Fruit fly (Drosophila melanogaster) whole organism, embryonic: ENCODE measurements around the gene dmrt93B.
A peak's percentile ranks its signal among the peaks of the same experiment; 100 is the strongest.

Experiments used
- ATbp ChIP-seq: fragments of 200-800 bp; sonication (Bioruptor generic); optimal IDR thresholded peaks from 2 replicates; lab custom pipeline; 2017; ENCODE audit warnings: missing biosample characterization, mild to moderate bottlenecking, missing genetic modification characterization, missing genetic modification reagents
- Atf6 ChIP-seq: fragments of 200-800 bp; sonication (Bioruptor generic); IDR thresholded peaks from 2 replicates; pipeline ENCODE4 v1.3.6; 2022; ENCODE audit warnings: missing biosample characterization, missing genetic modification characterization
- Awh ChIP-seq: fragments of 200-800 bp; sonication (Bioruptor generic); IDR thresholded peaks from 2 replicates; pipeline ENCODE4, ENCODE4 v1.3.6; 2022; ENCODE audit warnings: missing biosample characterization, missing genetic modification characterization
- B-H1 ChIP-seq: fragments of 200-800 bp; sonication (Bioruptor generic); IDR thresholded peaks from 3 replicates; pipeline ENCODE4 v1.3.6; 2022; ENCODE audit warnings: missing biosample characterization, missing genetic modification characterization
- Bteb2 ChIP-seq: fragments of 200-800 bp; sonication (Bioruptor generic); optimal IDR thresholded peaks from 2 replicates; lab custom pipeline; 2016; ENCODE audit warnings: missing biosample characterization, missing genetic modification characterization
- CG10366 ChIP-seq: fragments of 200-800 bp; sonication (Bioruptor generic); IDR thresholded peaks from 2 replicates; pipeline ENCODE4 v1.3.6; 2022; ENCODE audit warnings: missing biosample characterization, missing genetic modification characterization
- CG11723 ChIP-seq: fragments of 200-800 bp; sonication (Bioruptor generic); optimal IDR thresholded peaks from 2 replicates; lab custom pipeline; 2017; ENCODE audit warnings: missing biosample characterization, mild to moderate bottlenecking, missing genetic modification characterization
- CG14667 ChIP-seq: fragments of 200-800 bp; sonication (Bioruptor generic); IDR thresholded peaks from 2 replicates; pipeline ENCODE4 v1.3.6; 2022; ENCODE audit warnings: missing biosample characterization, missing genetic modification characterization
- CG16815 ChIP-seq: fragments of 200-800 bp; sonication (Bioruptor generic); optimal IDR thresholded peaks from 3 replicates; lab custom pipeline; 2017; ENCODE audit warnings: missing biosample characterization, mild to moderate bottlenecking, missing genetic modification characterization
- CG16863 ChIP-seq: fragments of 200-800 bp; sonication (Bioruptor generic); optimal IDR thresholded peaks from 3 replicates; lab custom pipeline; 2016; ENCODE audit warnings: missing biosample characterization, missing genetic modification characterization
- CG18011 ChIP-seq: fragments of 200-800 bp; sonication (Bioruptor generic); optimal IDR thresholded peaks from 2 replicates; lab custom pipeline; 2017; ENCODE audit warnings: missing biosample characterization, missing genetic modification characterization, mild to moderate bottlenecking, moderate library complexity, missing genotype
- CG2116 ChIP-seq: fragments of 200-800 bp; sonication (Bioruptor generic); optimal IDR thresholded peaks from 3 replicates; lab custom pipeline; 2018; ENCODE audit warnings: missing biosample characterization, mild to moderate bottlenecking, missing genetic modification characterization
- CG2120 ChIP-seq: fragments of 200-800 bp; sonication (Bioruptor generic); optimal IDR thresholded peaks from 3 replicates; lab custom pipeline; 2016; ENCODE audit warnings: missing biosample characterization, missing genetic modification characterization
- CG32772 ChIP-seq: fragments of 200-800 bp; sonication (Bioruptor generic); IDR thresholded peaks from 2 replicates; pipeline ENCODE4 v1.3.6; 2022; ENCODE audit warnings: missing biosample characterization, missing genetic modification characterization
- CG4707 ChIP-seq: fragments of 200-800 bp; sonication (Bioruptor generic); optimal IDR thresholded peaks from 2 replicates; lab custom pipeline; 2018; ENCODE audit warnings: missing biosample characterization, mild to moderate bottlenecking, missing genetic modification characterization, moderate library complexity
- CG5953 ChIP-seq: fragments of 200-800 bp; sonication (Bioruptor generic); IDR thresholded peaks from 2 replicates; pipeline ENCODE4 v1.3.6; 2022; ENCODE audit warnings: missing biosample characterization, missing genetic modification characterization
- CG8359 ChIP-seq: fragments of 200-800 bp; sonication (Bioruptor generic); optimal IDR thresholded peaks from 2 replicates; lab custom pipeline; 2017; ENCODE audit warnings: missing biosample characterization, mild to moderate bottlenecking, missing genetic modification characterization, borderline replicate concordance
- CrebB ChIP-seq: fragments of 200-800 bp; sonication (Bioruptor generic); optimal IDR thresholded peaks from 3 replicates; lab custom pipeline; 2018; ENCODE audit warnings: missing biosample characterization, mild to moderate bottlenecking, missing genetic modification characterization
- Elba2 ChIP-seq: fragments of 200-800 bp; sonication (Bioruptor generic); optimal IDR thresholded peaks from 3 replicates; lab custom pipeline; 2016; ENCODE audit warnings: missing biosample characterization, missing genetic modification characterization
- Ets97D ChIP-seq: fragments of 200-800 bp; sonication (Bioruptor generic); optimal IDR thresholded peaks from 3 replicates; lab custom pipeline; 2016; ENCODE audit warnings: missing biosample characterization, missing genetic modification characterization
- GATAe ChIP-seq: fragments of 200-800 bp; sonication (Bioruptor generic); conservative IDR thresholded peaks from 2 replicates; pipeline ENCODE4 v1.3.6; 2022; ENCODE audit warnings: missing biosample characterization, missing genetic modification characterization
- HHEX ChIP-seq: fragments of 200-800 bp; sonication (Bioruptor generic); optimal IDR thresholded peaks from 3 replicates; lab custom pipeline; 2017; ENCODE audit warnings: missing biosample characterization, mild to moderate bottlenecking, missing genetic modification characterization, missing genetic modification reagents
- HLHmδ ChIP-seq: fragments of 200-800 bp; sonication (Bioruptor generic); optimal IDR thresholded peaks from 2 replicates; lab custom pipeline; 2018; ENCODE audit warnings: missing biosample characterization, mild to moderate bottlenecking, missing genetic modification characterization, moderate library complexity
- Nf-YB ChIP-seq: fragments of 200-800 bp; sonication (Bioruptor generic); optimal IDR thresholded peaks from 3 replicates; lab custom pipeline; 2019; ENCODE audit warnings: missing biosample characterization, mild to moderate bottlenecking, missing genetic modification characterization, moderate library complexity
- Oaz ChIP-seq: fragments of 200-800 bp; sonication (Bioruptor generic); IDR thresholded peaks from 2 replicates; pipeline ENCODE4 v1.3.6; 2022; ENCODE audit warnings: missing biosample characterization, missing genetic modification characterization
- Sox102F ChIP-seq: fragments of 200-800 bp; sonication (Bioruptor generic); optimal IDR thresholded peaks from 2 replicates; lab custom pipeline; 2018; ENCODE audit warnings: missing biosample characterization, mild to moderate bottlenecking, missing genetic modification characterization, moderate library complexity
- amos ChIP-seq: fragments of 200-800 bp; sonication (Bioruptor generic); IDR thresholded peaks from 2 replicates; pipeline ENCODE4 v1.3.6; 2022; ENCODE audit warnings: missing biosample characterization, missing genetic modification characterization; ENCODE audit not compliant: partially characterized antibody
- chinmo ChIP-seq: fragments of 200-800 bp; sonication (Bioruptor generic); IDR thresholded peaks from 4 replicates; pipeline ENCODE4 v1.3.6; 2022; ENCODE audit warnings: missing biosample characterization, missing genetic modification characterization; ENCODE audit not compliant: partially characterized antibody
- emc ChIP-seq: fragments of 200-800 bp; sonication (Bioruptor generic); optimal IDR thresholded peaks from 2 replicates; lab custom pipeline; 2016; ENCODE audit warnings: missing biosample characterization, missing genetic modification characterization
- grn ChIP-seq: fragments of 200-800 bp; sonication (Bioruptor generic); optimal IDR thresholded peaks from 3 replicates; lab custom pipeline; 2017; ENCODE audit warnings: missing biosample characterization, missing genetic modification characterization
- kah ChIP-seq: fragments of 200-800 bp; sonication (Bioruptor generic); optimal IDR thresholded peaks from 2 replicates; lab custom pipeline; 2018; ENCODE audit warnings: missing biosample characterization, mild to moderate bottlenecking, missing genetic modification characterization
- klu ChIP-seq: fragments of 200-800 bp; sonication (Bioruptor generic); IDR thresholded peaks from 2 replicates; pipeline ENCODE4 v1.3.6; 2022; ENCODE audit warnings: missing biosample characterization, missing genetic modification characterization
- kni ChIP-seq: fragments of 200-800 bp; sonication (Bioruptor generic); optimal IDR thresholded peaks from 3 replicates; lab custom pipeline; 2017; ENCODE audit warnings: mild to moderate bottlenecking, missing biosample characterization, missing genetic modification reagents, missing genetic modification characterization
- oc ChIP-seq: fragments of 200-800 bp; sonication (Bioruptor generic); optimal IDR thresholded peaks from 2 replicates; lab custom pipeline; 2018; ENCODE audit warnings: missing biosample characterization, mild to moderate bottlenecking, missing genetic modification characterization, moderate library complexity
- onecut ChIP-seq: fragments of 200-800 bp; sonication (Bioruptor generic); IDR thresholded peaks from 2 replicates; pipeline ENCODE4 v1.3.6; 2022; ENCODE audit warnings: missing biosample characterization, missing genetic modification characterization
- scrt ChIP-seq: fragments of 200-800 bp; sonication (Bioruptor generic); optimal IDR thresholded peaks from 2 replicates; lab custom pipeline; 2018; ENCODE audit warnings: missing biosample characterization, mild to moderate bottlenecking, missing genetic modification characterization, moderate library complexity
- slp2 ChIP-seq: fragments of 200-800 bp; sonication (Bioruptor generic); optimal IDR thresholded peaks from 2 replicates; lab custom pipeline; 2016; ENCODE audit warnings: missing biosample characterization, missing genetic modification characterization
- ttk ChIP-seq: fragments of 200-800 bp; sonication (Bioruptor generic); IDR thresholded peaks from 2 replicates; pipeline ENCODE4 v2.1.2; 2022; ENCODE audit warnings: missing biosample characterization, missing genetic modification characterization

Gene dmrt93B

DNA sequence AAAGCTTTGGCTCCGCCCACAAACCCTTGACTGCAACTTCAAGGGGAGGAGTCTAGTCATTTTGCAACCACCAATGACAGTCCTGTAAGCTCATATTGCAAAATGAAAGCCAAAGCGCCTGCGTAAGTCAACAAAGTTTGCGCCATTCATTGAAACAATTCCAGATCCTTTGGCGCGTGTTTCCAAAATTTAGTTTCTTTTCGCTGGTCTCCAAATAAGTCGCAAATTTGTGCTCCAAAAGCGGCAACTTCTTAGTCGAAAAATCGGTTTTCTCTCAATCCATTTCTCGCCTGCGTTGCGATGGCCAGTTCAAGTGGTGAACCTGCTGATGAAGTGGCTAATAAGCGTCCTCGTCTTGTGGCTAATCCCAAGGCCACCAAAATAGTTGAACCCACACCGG lies at the start of gene dmrt93B:
Gene dmrt93B, plus strand, starts transcription at position 301 of the 400 bp plus-strand sequence.
- TF ChIP-seq ttk (GFP tag; lab: Robert Waterston, UW) (no peak), Nf-YB (GFP tag; lab: Kevin White, UChicago) (peak; percentile 7)

dm6 chr3R:21025508-21025907 lies 48.3 kb upstream of the dmrt93B start:
- TF ChIP-seq CG2120 (GFP tag; lab: Kevin White, UChicago): no peak
- peak; percentile 17 for TF ChIP-seq grn (GFP tag; lab: Kevin White, UChicago)
- no peak for TF ChIP-seq Ets97D (GFP tag; lab: Kevin White, UChicago)
- TF ChIP-seq Sox102F: peak; percentile 34
- TF ChIP-seq oc (tag; lab: Kevin White, UChicago): no peak
- peak; percentile 79 for TF ChIP-seq Awh
- TF ChIP-seq slp2 (GFP tag; lab: Kevin White, UChicago): no peak
- TF ChIP-seq Atf6 (GFP tag; lab: Robert Waterston, UW): no peak
- no peak for TF ChIP-seq CG8359 (GFP tag; lab: Kevin White, UChicago)
- no peak for TF ChIP-seq amos (GFP tag; lab: Robert Waterston, UW)
- peak; percentile 70; the same call in 1 of the 4 replicates for TF ChIP-seq chinmo
- TF ChIP-seq ATbp (GFP tag; lab: Kevin White, UChicago): peak; percentile 28

dm6 chr3R:21042399-21042798 lies 31.4 kb upstream of the dmrt93B start, which contains the start of gene Dhc93AB:
TSS of gene Dhc93AB (minus strand) at chr3R:21042499.
- TF ChIP-seq CG2116 (GFP tag; lab: Kevin White, UChicago) (no peak), CG14667 (GFP tag; lab: Robert Waterston, UW) (no peak), kni (GFP tag; lab: Kevin White, UChicago) (no peak), Elba2 (GFP tag; lab: Kevin White, UChicago) (no peak), CG11723 (GFP tag; lab: Kevin White, UChicago) (no peak), CG18011 (GFP tag; lab: Kevin White, UChicago) (no peak), CG16863 (no peak), HHEX (GFP tag; lab: Kevin White, UChicago) (no peak), Bteb2 (no peak), GATAe (GFP tag; lab: Robert Waterston, UW) (no peak), onecut (no peak), emc (GFP tag; lab: Kevin White, UChicago) (no peak), CG16815 (GFP tag; lab: Kevin White, UChicago) (no peak), CG5953 (GFP tag; lab: Robert Waterston, UW) (no peak), CG32772 (GFP tag; lab: Robert Waterston, UW) (no peak), B-H1 (GFP tag; lab: Robert Waterston, UW) (no peak)

dm6 chr3R:21043549-21044118 lies 30.2 kb upstream of the dmrt93B start, which contains the start of gene CG12278:
TSS of gene CG12278 (plus strand) at chr3R:21044068.
- TF ChIP-seq klu (GFP tag; lab: Robert Waterston, UW): no peak
- peak; percentile 37 for TF ChIP-seq kah (GFP tag; lab: Kevin White, UChicago)
- TF ChIP-seq Oaz (GFP tag; lab: Robert Waterston, UW): no peak
- TF ChIP-seq CrebB (tag; lab: Kevin White, UChicago): no peak
- TF ChIP-seq HLHmδ (GFP tag; lab: Kevin White, UChicago): no peak
- TF ChIP-seq CG4707 (GFP tag; lab: Kevin White, UChicago): no peak
- TF ChIP-seq scrt (GFP tag; lab: Kevin White, UChicago): peak; percentile 99
- TF ChIP-seq CG10366 (GFP tag; lab: Robert Waterston, UW): no peak
